Worm (Caenorhabditis elegans): Measurements from ENCODE around the gene C17B7.3.

The C17B7.3 gene

ce11 chrV:3316108-3316507 is 26.5 kb upstream of the C17B7.3 start, which contains the start of gene F35F10.1:
Gene F35F10.1 (plus strand): TSS chrV:3316307.
- no peak for TF ChIP-seq tbx-2 (tag; optimal IDR thresholded peaks at IDR 0.05)
- no peak for TF ChIP-seq jun-1 (tag; optimal IDR thresholded peaks at IDR 0.05)
- no peak for TF ChIP-seq ceh-82 (tag; optimal IDR thresholded peaks at IDR 0.05)
- TF ChIP-seq pha-4 (tag; optimal IDR thresholded peaks at IDR 0.05), result no peak
- TF ChIP-seq lsy-12 (tag; optimal IDR thresholded peaks at IDR 0.05), result no peak
- TF ChIP-seq mml-1 (tag; optimal IDR thresholded peaks at IDR 0.05), result no peak
- TF ChIP-seq eor-1 (tag; optimal IDR thresholded peaks at IDR 0.05), result no peak
- TF ChIP-seq sea-2 (GFP tag; optimal IDR thresholded peaks at IDR 0.05), result no peak

DNA sequence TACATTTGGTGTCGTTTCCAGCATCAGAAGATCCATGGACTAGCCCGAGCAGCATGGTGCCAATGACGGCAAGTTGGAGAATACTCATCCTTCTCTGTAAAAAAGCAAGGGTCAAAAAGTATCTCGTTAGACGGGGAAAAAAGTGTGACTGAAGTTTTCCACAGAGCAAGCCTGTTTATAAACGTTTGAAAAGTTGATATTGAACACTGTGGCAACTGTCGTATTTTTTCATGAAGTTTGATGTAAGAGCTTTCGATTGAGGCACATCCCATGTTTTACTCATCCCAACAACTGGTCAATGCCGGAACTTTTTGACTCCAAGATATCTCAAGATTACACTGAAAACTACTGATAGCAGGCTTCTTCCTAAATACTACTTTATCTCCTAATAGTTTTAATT is 23.6 kb upstream of the C17B7.3 start, which contains the start of gene F35F10.13:
Gene F35F10.13 (minus strand): TSS at position 101 of the 400 bp plus-strand sequence.
- no peak for TF ChIP-seq sea-2 (GFP tag; optimal IDR thresholded peaks at IDR 0.05)
- no peak for TF ChIP-seq mml-1 (tag; optimal IDR thresholded peaks at IDR 0.05)
- TF ChIP-seq nhr-23 (tag; optimal IDR thresholded peaks at IDR 0.05), result no peak
- TF ChIP-seq elt-3 (tag; optimal IDR thresholded peaks at IDR 0.05), result no peak
- TF ChIP-seq nhr-28 (tag; optimal IDR thresholded peaks at IDR 0.05), result no peak
- no peak for TF ChIP-seq unc-62 (GFP tag; optimal IDR thresholded peaks at IDR 0.05)
- no peak for TF ChIP-seq nhr-76 (tag; optimal IDR thresholded peaks at IDR 0.05)
- TF ChIP-seq hmg-11 (tag; optimal IDR thresholded peaks at IDR 0.05), result no peak
- TF ChIP-seq ztf-11 (tag; optimal IDR thresholded peaks at IDR 0.05), result no peak
- TF ChIP-seq mdl-1 (tag; optimal IDR thresholded peaks at IDR 0.05), result no peak

ce11 chrV:3320005-3320404 is 22.6 kb upstream of the C17B7.3 start, which contains the start of gene F35F10.14:
Gene F35F10.14 (minus strand): TSS chrV:3320105.
- TF ChIP-seq unc-39 (tag; optimal IDR thresholded peaks at IDR 0.05) (no peak), nhr-12 (tag; optimal IDR thresholded peaks at IDR 0.05) (no peak), skn-1 (tag; optimal IDR thresholded peaks at IDR 0.05) (no peak), pha-4 (tag; optimal IDR thresholded peaks at IDR 0.05) (no peak), elt-3 (tag; optimal IDR thresholded peaks at IDR 0.05) (no peak), ztf-4 (tag; optimal IDR thresholded peaks at IDR 0.05) (no peak), nhr-43 (tag; optimal IDR thresholded peaks at IDR 0.05; ENCODE audit: poor library complexity, severe bottlenecking) (no peak), nhr-77 (tag; optimal IDR thresholded peaks at IDR 0.05) (no peak), aly-2 (tag; optimal IDR thresholded peaks at IDR 0.05) (no peak), nhr-237 (tag; optimal IDR thresholded peaks at IDR 0.05) (no peak), ceh-28 (tag; optimal IDR thresholded peaks at IDR 0.05) (no peak)

DNA sequence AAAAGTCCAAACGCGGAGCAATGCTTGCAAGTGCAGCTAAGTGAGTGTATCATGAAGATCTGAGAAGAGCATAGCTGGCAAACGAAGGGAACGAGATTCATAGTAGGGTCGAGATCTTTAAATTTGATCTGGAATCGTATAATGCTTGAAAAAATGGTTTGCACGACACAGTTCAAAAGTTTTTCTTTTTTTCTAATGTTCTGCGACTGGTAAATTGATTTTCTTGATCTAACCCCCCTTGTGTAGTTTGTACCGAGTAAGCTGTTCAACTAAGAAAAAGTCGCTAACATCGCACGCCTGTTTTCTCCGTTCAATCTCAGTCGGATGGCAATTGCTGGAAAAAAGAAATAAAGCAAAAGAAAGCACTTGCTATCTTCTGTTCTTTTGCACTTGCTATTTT is 22.2 kb upstream of the C17B7.3 start, which contains the start of gene C17B7.14:
Gene C17B7.14 (minus strand): TSS at position 101 of the 400 bp plus-strand sequence.
- no peak for TF ChIP-seq zag-1 (tag; optimal IDR thresholded peaks at IDR 0.05)
- TF ChIP-seq elt-1 (tag; optimal IDR thresholded peaks at IDR 0.05), result no peak
- no peak for TF ChIP-seq ztf-4 (tag; optimal IDR thresholded peaks at IDR 0.05)
- no peak for TF ChIP-seq nhr-67 (tag; optimal IDR thresholded peaks at IDR 0.05)
- no peak for TF ChIP-seq unc-62 (GFP tag; optimal IDR thresholded peaks at IDR 0.05)
- no peak for TF ChIP-seq sea-2 (GFP tag; optimal IDR thresholded peaks at IDR 0.05)
- no peak for TF ChIP-seq ceh-9 (tag; optimal IDR thresholded peaks at IDR 0.05)
- TF ChIP-seq elt-2 (tag; optimal IDR thresholded peaks at IDR 0.05), result no peak
- no peak for TF ChIP-seq tbx-2 (tag; optimal IDR thresholded peaks at IDR 0.05)
- no peak for TF ChIP-seq egl-27 (tag; optimal IDR thresholded peaks at IDR 0.05)
- TF ChIP-seq mdl-1 (tag; optimal IDR thresholded peaks at IDR 0.05), result no peak
- no peak for TF ChIP-seq nhr-25 (tag; optimal IDR thresholded peaks at IDR 0.05)
- no peak for TF ChIP-seq pha-4 (tag; optimal IDR thresholded peaks at IDR 0.05)
- no peak for TF ChIP-seq R02D3.7 (tag; optimal IDR thresholded peaks at IDR 0.05)
- no peak for TF ChIP-seq fkh-2 (tag; optimal IDR thresholded peaks at IDR 0.05)

ce11 chrV:3324178-3324577 is 18.4 kb upstream of the C17B7.3 start, which contains the start of gene C17B7.8:
Gene C17B7.8 (minus strand): TSS chrV:3324278.
- TF ChIP-seq nhr-67 (tag; optimal IDR thresholded peaks at IDR 0.05), result no peak
- TF ChIP-seq elt-3 (tag; optimal IDR thresholded peaks at IDR 0.05), result no peak
- TF ChIP-seq mdl-1 (tag; optimal IDR thresholded peaks at IDR 0.05), result no peak

Measured in whole organism, L3 larva.